Worm (Caenorhabditis elegans) whole organism, early embryonic: Measurements from ENCODE around the gene agt-2.

Source experiments
- B0310.2 ChIP-seq: sonication (generic microtip); optimal IDR thresholded peaks from 2 replicates; lab custom pipeline; 2016; ENCODE audit warnings: mild to moderate bottlenecking, missing genetic modification characterization, missing compliant biosample characterization
- F13C5.2 ChIP-seq: sonication (generic microtip); optimal IDR thresholded peaks from 2 replicates; lab custom pipeline; 2017; ENCODE audit warnings: mild to moderate bottlenecking, missing genetic modification characterization, inconsistent platforms, missing compliant biosample characterization
- aly-1 ChIP-seq: sonication (generic microtip); optimal IDR thresholded peaks from 2 replicates; lab custom pipeline; 2016; ENCODE audit warnings: missing genetic modification characterization, missing compliant biosample characterization
- ama-1 ChIP-seq: fragments of 150-350 bp; optimal IDR thresholded peaks from 2 replicates; lab custom pipeline; 2014
- ceh-13 ChIP-seq: fragments of 200-800 bp; sonication (Bioruptor generic); optimal IDR thresholded peaks from 2 replicates; lab custom pipeline; 2018; ENCODE audit warnings: mild to moderate bottlenecking, missing genetic modification characterization, missing compliant biosample characterization
- ceh-36 ChIP-seq: sonication (generic microtip); optimal IDR thresholded peaks from 2 replicates; lab custom pipeline; 2016; ENCODE audit warnings: missing genetic modification characterization, inconsistent platforms, missing compliant biosample characterization
- ets-7 ChIP-seq: sonication (generic microtip); optimal IDR thresholded peaks from 2 replicates; lab custom pipeline; 2016; ENCODE audit warnings: missing genotype, missing genetic modification characterization, missing compliant biosample characterization
- flt-1 ChIP-seq: fragments of 200-800 bp; sonication (Bioruptor generic); IDR thresholded peaks from 2 replicates; pipeline ENCODE4 v1.3.6; 2022; ENCODE audit warnings: missing genetic modification characterization, missing compliant biosample characterization
- hmbx-1 ChIP-seq: sonication (generic microtip); optimal IDR thresholded peaks from 2 replicates; lab custom pipeline; 2016; ENCODE audit warnings: mild to moderate bottlenecking, missing genetic modification characterization, missing compliant biosample characterization
- hmg-4 ChIP-seq: fragments of 200-800 bp; sonication (Bioruptor generic); optimal IDR thresholded peaks from 2 replicates; lab custom pipeline; 2018; ENCODE audit warnings: mild to moderate bottlenecking, missing genetic modification characterization, missing compliant biosample characterization
- hnd-1 ChIP-seq: sonication (generic microtip); optimal IDR thresholded peaks from 2 replicates; lab custom pipeline; 2016; ENCODE audit warnings: missing genetic modification characterization, missing compliant biosample characterization
- pes-1 ChIP-seq: fragments of 200-800 bp; sonication (Bioruptor generic); IDR thresholded peaks from 2 replicates; pipeline ENCODE4 v1.3.6; 2022; ENCODE audit warnings: missing genetic modification reagents, missing genetic modification characterization, missing compliant biosample characterization
- scrt-1 ChIP-seq: fragments of 200-800 bp; sonication (Bioruptor generic); IDR thresholded peaks from 2 replicates; pipeline ENCODE4 v1.3.6; 2022; ENCODE audit warnings: missing genetic modification characterization, missing compliant biosample characterization
- sea-1 ChIP-seq: fragments of 200-800 bp; sonication (Bioruptor generic); conservative IDR thresholded peaks from 2 replicates; pipeline ENCODE4 v1.3.6; 2022; ENCODE audit warnings: missing genetic modification characterization, missing compliant biosample characterization
- tbx-11 ChIP-seq: fragments of 200-800 bp; sonication (Bioruptor generic); IDR thresholded peaks from 2 replicates; pipeline ENCODE4 v1.3.6; 2022; ENCODE audit warnings: missing genetic modification characterization, missing compliant biosample characterization
- tbx-37 ChIP-seq: fragments of 200-800 bp; sonication (Bioruptor generic); conservative IDR thresholded peaks from 2 replicates; pipeline ENCODE4 v1.3.6; 2022; ENCODE audit warnings: missing genetic modification reagents, missing genetic modification characterization, missing compliant biosample characterization
- tra-4 ChIP-seq: sonication (generic microtip); optimal IDR thresholded peaks from 2 replicates; lab custom pipeline; 2017; ENCODE audit warnings: missing genetic modification characterization, missing compliant biosample characterization

The agt-2 gene

ce11 chrII:5326024-5326627 lies 47.5 kb downstream of the agt-2 start:
- TF ChIP-seq tbx-37 (GFP tag; lab: Robert Waterston, UW): no peak
- TF ChIP-seq aly-1 (tag; lab: Kevin White, UChicago): no peak
- TF ChIP-seq flt-1 (GFP tag; lab: Robert Waterston, UW): no peak
- TF ChIP-seq hnd-1: no peak
- TF ChIP-seq pes-1 (GFP tag; lab: Robert Waterston, UW): no peak
- TF ChIP-seq ama-1 (lab: Kevin White, UChicago): no peak
- no peak for TF ChIP-seq hmg-4
- TF ChIP-seq sea-1 (GFP tag; lab: Robert Waterston, UW): no peak
- no peak for TF ChIP-seq tbx-11 (GFP tag; lab: Robert Waterston, UW)
- TF ChIP-seq B0310.2 (tag; lab: Kevin White, UChicago): no peak
- no peak for TF ChIP-seq ets-7 (tag; lab: Kevin White, UChicago)
- no peak for TF ChIP-seq ceh-13 (GFP tag; lab: Kevin White, UChicago)
- TF ChIP-seq hmbx-1 (tag; lab: Kevin White, UChicago): no peak
- no peak for TF ChIP-seq scrt-1 (GFP tag; lab: Robert Waterston, UW)
- no peak for TF ChIP-seq ceh-36 (tag; lab: Kevin White, UChicago)
- no peak for TF ChIP-seq tra-4 (tag; lab: Kevin White, UChicago)
- no peak for TF ChIP-seq F13C5.2 (tag; lab: Kevin White, UChicago)

- no peak for TF ChIP-seq F13C5.2 (tag; lab: Kevin White, UChicago)
- no peak for TF ChIP-seq hnd-1
- TF ChIP-seq ama-1 (lab: Kevin White, UChicago): no peak
- TF ChIP-seq scrt-1 (GFP tag; lab: Robert Waterston, UW): no peak
- TF ChIP-seq ceh-36 (tag; lab: Kevin White, UChicago): no peak
- no peak for TF ChIP-seq tra-4 (tag; lab: Kevin White, UChicago)
- TF ChIP-seq tbx-37 (GFP tag; lab: Robert Waterston, UW): no peak
- TF ChIP-seq hmbx-1 (tag; lab: Kevin White, UChicago): no peak
- TF ChIP-seq pes-1 (GFP tag; lab: Robert Waterston, UW): no peak
- TF ChIP-seq B0310.2 (tag; lab: Kevin White, UChicago): no peak
- TF ChIP-seq ceh-13 (GFP tag; lab: Kevin White, UChicago): no peak
- TF ChIP-seq tbx-11 (GFP tag; lab: Robert Waterston, UW): no peak
- no peak for TF ChIP-seq sea-1 (GFP tag; lab: Robert Waterston, UW)
- no peak for TF ChIP-seq ets-7 (tag; lab: Kevin White, UChicago)
- TF ChIP-seq hmg-4: no peak
- TF ChIP-seq aly-1 (tag; lab: Kevin White, UChicago): no peak
Observed at ce11 chrII:5324653-5325052, 49.0 kb downstream of the agt-2 start.

- TF ChIP-seq hmbx-1 (tag; lab: Kevin White, UChicago) (no peak), F13C5.2 (tag; lab: Kevin White, UChicago) (no peak), ama-1 (lab: Kevin White, UChicago) (no peak), scrt-1 (GFP tag; lab: Robert Waterston, UW) (no peak), hmg-4 (no peak), ets-7 (tag; lab: Kevin White, UChicago) (no peak), aly-1 (tag; lab: Kevin White, UChicago) (no peak), tra-4 (tag; lab: Kevin White, UChicago) (no peak), B0310.2 (tag; lab: Kevin White, UChicago) (no peak)
Observed at ce11 chrII:5323773-5324172, 49.9 kb downstream of the agt-2 start.

ce11 chrII:5322732-5323326 lies 50.8 kb downstream of the agt-2 start, which contains the start of gene vhp-1:
Gene vhp-1, plus strand, starts transcription at chrII:5323276.
- TF ChIP-seq ceh-13 (GFP tag; lab: Kevin White, UChicago) (no peak), tbx-37 (GFP tag; lab: Robert Waterston, UW) (no peak), ets-7 (tag; lab: Kevin White, UChicago) (no peak), scrt-1 (GFP tag; lab: Robert Waterston, UW) (no peak), hmbx-1 (tag; lab: Kevin White, UChicago) (no peak), flt-1 (GFP tag; lab: Robert Waterston, UW) (no peak), ama-1 (lab: Kevin White, UChicago) (no peak), B0310.2 (tag; lab: Kevin White, UChicago) (no peak), F13C5.2 (tag; lab: Kevin White, UChicago) (no peak), tra-4 (tag; lab: Kevin White, UChicago) (no peak), sea-1 (GFP tag; lab: Robert Waterston, UW) (no peak), aly-1 (tag; lab: Kevin White, UChicago) (no peak), hmg-4 (no peak), tbx-11 (GFP tag; lab: Robert Waterston, UW) (no peak), hnd-1 (no peak)
